Fruit fly (Drosophila melanogaster) whole organism, embryonic: ENCODE measurements around the gene wfs1.
A peak's percentile ranks its signal among the peaks of the same experiment; 100 is the strongest.

Experiments
- ATbp ChIP-seq: fragments of 200-800 bp; sonication (Bioruptor generic); optimal IDR thresholded peaks from 2 replicates; lab custom pipeline; 2017; ENCODE audit warnings: missing biosample characterization, mild to moderate bottlenecking, missing genetic modification characterization, missing genetic modification reagents
- Atf6 ChIP-seq: fragments of 200-800 bp; sonication (Bioruptor generic); IDR thresholded peaks from 2 replicates; pipeline ENCODE4 v1.3.6; 2022; ENCODE audit warnings: missing biosample characterization, missing genetic modification characterization
- Awh ChIP-seq: fragments of 200-800 bp; sonication (Bioruptor generic); IDR thresholded peaks from 2 replicates; pipeline ENCODE4, ENCODE4 v1.3.6; 2022; ENCODE audit warnings: missing biosample characterization, missing genetic modification characterization
- B-H2 ChIP-seq: fragments of 200-800 bp; sonication (Bioruptor generic); optimal IDR thresholded peaks from 2 replicates; lab custom pipeline; 2018; ENCODE audit warnings: missing biosample characterization, mild to moderate bottlenecking, missing genetic modification characterization
- BEAF-32 ChIP-seq: fragments of 200-800 bp; sonication (Bioruptor generic); optimal IDR thresholded peaks from 3 replicates; lab custom pipeline; 2017; ENCODE audit warnings: missing biosample characterization, missing genetic modification characterization, mild to moderate bottlenecking, moderate library complexity, missing genetic modification reagents
- CG12071 ChIP-seq: fragments of 200-800 bp; sonication (Bioruptor generic); optimal IDR thresholded peaks from 3 replicates; lab custom pipeline; 2018; ENCODE audit warnings: missing biosample characterization, mild to moderate bottlenecking, missing genetic modification characterization
- CG14050 ChIP-seq: fragments of 200-800 bp; sonication (Bioruptor generic); IDR thresholded peaks from 3 replicates; pipeline ENCODE4 v1.3.6; 2022; ENCODE audit warnings: missing biosample characterization, missing genetic modification characterization
- CG1529 ChIP-seq: fragments of 200-800 bp; sonication (Bioruptor generic); optimal IDR thresholded peaks from 3 replicates; lab custom pipeline; 2018; ENCODE audit warnings: missing biosample characterization, missing genetic modification characterization
- CG16779 ChIP-seq: fragments of 200-800 bp; sonication (Bioruptor generic); IDR thresholded peaks from 2 replicates; pipeline ENCODE4 v1.3.6; 2022; ENCODE audit warnings: missing biosample characterization, missing genetic modification characterization
- CG16813 ChIP-seq: fragments of 200-800 bp; sonication (Bioruptor generic); IDR thresholded peaks from 3 replicates; pipeline ENCODE4 v1.3.6; 2022; ENCODE audit warnings: missing biosample characterization, missing genetic modification characterization; ENCODE audit not compliant: partially characterized antibody
- CG17385 ChIP-seq: fragments of 200-800 bp; sonication (Bioruptor generic); optimal IDR thresholded peaks from 3 replicates; lab custom pipeline; 2018; ENCODE audit warnings: missing biosample characterization, mild to moderate bottlenecking, missing genetic modification characterization
- CG18599 ChIP-seq: fragments of 200-800 bp; sonication (Bioruptor generic); optimal IDR thresholded peaks from 3 replicates; lab custom pipeline; 2017; ENCODE audit warnings: missing biosample characterization, missing genetic modification characterization, mild to moderate bottlenecking, moderate library complexity, missing genetic modification reagents
- CG2889 ChIP-seq: fragments of 200-800 bp; sonication (Bioruptor generic); IDR thresholded peaks from 3 replicates; pipeline ENCODE4 v1.3.6; 2022; ENCODE audit warnings: missing biosample characterization, missing genetic modification characterization
- CG32767 ChIP-seq: fragments of 200-800 bp; sonication (Bioruptor generic); IDR thresholded peaks from 2 replicates; pipeline ENCODE4 v1.3.6; 2022; ENCODE audit warnings: missing biosample characterization, missing genetic modification characterization
- CG3407 ChIP-seq: fragments of 200-800 bp; sonication (Bioruptor generic); optimal IDR thresholded peaks from 2 replicates; lab custom pipeline; 2018; ENCODE audit warnings: missing biosample characterization, mild to moderate bottlenecking, missing genetic modification characterization
- CG4820 ChIP-seq: fragments of 200-800 bp; sonication (Bioruptor generic); optimal IDR thresholded peaks from 3 replicates; lab custom pipeline; 2016; ENCODE audit warnings: missing biosample characterization, missing genetic modification characterization
- CG6272 ChIP-seq: fragments of 200-800 bp; sonication (Bioruptor generic); IDR thresholded peaks from 2 replicates; pipeline ENCODE4 v1.3.6; 2022; ENCODE audit warnings: missing biosample characterization, missing genetic modification characterization
- CG8388 ChIP-seq: fragments of 200-800 bp; sonication (Bioruptor generic); optimal IDR thresholded peaks from 2 replicates; lab custom pipeline; 2019; ENCODE audit warnings: missing biosample characterization, mild to moderate bottlenecking, missing genetic modification characterization, moderate library complexity
- CHES-1-like ChIP-seq: fragments of 200-800 bp; sonication (Bioruptor generic); optimal IDR thresholded peaks from 2 replicates; lab custom pipeline; 2016; ENCODE audit warnings: missing biosample characterization, missing genetic modification characterization
- Camta ChIP-seq: fragments of 200-800 bp; sonication (Bioruptor generic); optimal IDR thresholded peaks from 2 replicates; lab custom pipeline; 2016; ENCODE audit warnings: missing biosample characterization, missing genetic modification characterization
- D ChIP-seq, 2 experiments: fragments of 200-800 bp in 1 of 2; fragments of >200 bp in 1 of 2; sonication (Bioruptor generic) in 1 of 2; optimal IDR thresholded peaks; 2 replicates in 1 of 2; 3 replicates in 1 of 2; lab custom pipeline; 2017; ENCODE audit warnings: mild to moderate bottlenecking in 1 of 2, missing biosample characterization in 1 of 2, missing genetic modification characterization in 1 of 2, missing genetic modification reagents in 1 of 2
- D19A ChIP-seq: fragments of 200-800 bp; optimal IDR thresholded peaks from 3 replicates; lab custom pipeline; 2019; ENCODE audit warnings: missing biosample characterization, mild to moderate bottlenecking, missing genetic modification characterization, moderate library complexity
- Dbx ChIP-seq: fragments of 200-800 bp; sonication (Bioruptor generic); IDR thresholded peaks from 3 replicates; pipeline ENCODE4 v1.3.6; 2022; ENCODE audit warnings: missing biosample characterization, missing genetic modification characterization
- Dek ChIP-seq: fragments of 200-800 bp; sonication (Bioruptor generic); optimal IDR thresholded peaks from 3 replicates; lab custom pipeline; 2019; ENCODE audit warnings: missing biosample characterization, mild to moderate bottlenecking, missing genetic modification characterization, moderate library complexity
- Gug ChIP-seq: fragments of 200-800 bp; sonication (Bioruptor generic); IDR thresholded peaks from 4 replicates; pipeline ENCODE4 v1.3.6; 2022; ENCODE audit warnings: missing biosample characterization, missing genetic modification characterization
- H2.0 ChIP-seq: fragments of 200-800 bp; sonication (Bioruptor generic); IDR thresholded peaks from 2 replicates; pipeline ENCODE4 v1.3.6; 2022; ENCODE audit warnings: missing biosample characterization, missing genetic modification characterization
- Max ChIP-seq: fragments of 200-800 bp; sonication (Bioruptor generic); optimal IDR thresholded peaks from 2 replicates; lab custom pipeline; 2016; ENCODE audit warnings: missing biosample characterization, mild to moderate bottlenecking, missing genetic modification characterization
- NfI ChIP-seq: fragments of 200-800 bp; sonication (Bioruptor generic); optimal IDR thresholded peaks from 3 replicates; lab custom pipeline; 2018; ENCODE audit warnings: missing biosample characterization, mild to moderate bottlenecking, missing genetic modification characterization, moderate library complexity
- Pdp1 ChIP-seq, 2 experiments: fragments of 200-800 bp; sonication (Bioruptor generic); optimal IDR thresholded peaks; 3 replicates each; lab custom pipeline; 2016; ENCODE audit warnings: missing biosample characterization in 2 of 2, missing genetic modification characterization in 2 of 2, mild to moderate bottlenecking in 1 of 2, moderate library complexity in 1 of 2
- Side ChIP-seq: fragments of 200-800 bp; sonication (Bioruptor generic); optimal IDR thresholded peaks from 2 replicates; lab custom pipeline; 2016; ENCODE audit warnings: missing biosample characterization, missing genetic modification characterization
- Taf1 ChIP-seq: fragments of 200-800 bp; sonication (Bioruptor generic); IDR thresholded peaks from 2 replicates; pipeline ENCODE4 v1.3.6; 2022; ENCODE audit warnings: missing biosample characterization, missing genetic modification characterization
- Tbp ChIP-seq: fragments of >200 bp; optimal IDR thresholded peaks from 2 replicates; lab custom pipeline; 2018; ENCODE audit warnings: missing biosample characterization, missing genetic modification characterization
- Trl ChIP-seq, 3 experiments: fragments of >200 bp in 2 of 3; fragments of 200-800 bp in 1 of 3; sonication (Bioruptor generic) in 1 of 3; optimal IDR thresholded peaks; 2 replicates in 1 of 3; 3 replicates in 2 of 3; lab custom pipeline; 2016 to 2017; ENCODE audit warnings: missing biosample characterization in 1 of 3, missing genetic modification characterization in 1 of 3
- Usf ChIP-seq: fragments of 200-800 bp; sonication (Bioruptor generic); optimal IDR thresholded peaks from 2 replicates; lab custom pipeline; 2017; ENCODE audit warnings: missing genotype, missing biosample characterization, missing genetic modification characterization
- Xrp1 ChIP-seq: fragments of 200-800 bp; sonication (Bioruptor generic); IDR thresholded peaks from 2 replicates; pipeline ENCODE4 v1.3.6; 2022; ENCODE audit warnings: missing biosample characterization, missing genetic modification characterization
- ac ChIP-seq: fragments of 200-800 bp; sonication (Bioruptor generic); optimal IDR thresholded peaks from 3 replicates; lab custom pipeline; 2017; ENCODE audit warnings: missing biosample characterization, mild to moderate bottlenecking, missing genetic modification characterization
- bcd ChIP-seq: fragments of 200-800 bp; sonication (Bioruptor generic); optimal IDR thresholded peaks from 2 replicates; lab custom pipeline; 2017; ENCODE audit warnings: missing biosample characterization, mild to moderate bottlenecking, missing genetic modification characterization
- cg ChIP-seq: fragments of 200-800 bp; sonication (Bioruptor generic); optimal IDR thresholded peaks from 3 replicates; lab custom pipeline; 2019; ENCODE audit warnings: missing biosample characterization, mild to moderate bottlenecking, missing genetic modification characterization, moderate library complexity
- cwo ChIP-seq: fragments of 200-800 bp; sonication (Bioruptor generic); optimal IDR thresholded peaks from 3 replicates; lab custom pipeline; 2017; ENCODE audit warnings: missing biosample characterization, missing genetic modification characterization, mild to moderate bottlenecking, moderate library complexity, missing genetic modification reagents
- hth ChIP-seq: fragments of >200 bp; optimal IDR thresholded peaks from 2 replicates; lab custom pipeline; 2017; ENCODE audit warnings: inconsistent platforms
- lbe ChIP-seq: fragments of 200-800 bp; sonication (Bioruptor generic); optimal IDR thresholded peaks from 2 replicates; lab custom pipeline; 2016; ENCODE audit warnings: missing biosample characterization, mild to moderate bottlenecking, missing genetic modification characterization
- nerfin-1 ChIP-seq: fragments of 200-800 bp; sonication (Bioruptor generic); optimal IDR thresholded peaks from 3 replicates; lab custom pipeline; 2019; ENCODE audit warnings: missing biosample characterization, mild to moderate bottlenecking, missing genetic modification characterization, moderate library complexity
- pros ChIP-seq: fragments of 200-800 bp; sonication (Bioruptor generic); optimal IDR thresholded peaks from 3 replicates; lab custom pipeline; 2019; ENCODE audit warnings: missing biosample characterization, mild to moderate bottlenecking, missing genetic modification characterization, moderate library complexity
- sc ChIP-seq, 3 experiments: fragments of >200 bp in 2 of 3; fragments of 200-800 bp in 1 of 3; sonication (Bioruptor generic) in 1 of 3; optimal IDR thresholded peaks; 2 replicates in 2 of 3; 3 replicates in 1 of 3; lab custom pipeline; 2017; ENCODE audit warnings: mild to moderate bottlenecking in 1 of 3, missing biosample characterization in 1 of 3, missing genetic modification characterization in 1 of 3, missing genetic modification reagents in 1 of 3
- sens-2 ChIP-seq: fragments of 200-800 bp; sonication (Bioruptor generic); IDR thresholded peaks from 2 replicates; pipeline ENCODE4 v1.3.6; 2022; ENCODE audit warnings: missing biosample characterization, missing genetic modification characterization
- tup ChIP-seq: fragments of 200-800 bp; sonication (Bioruptor generic); optimal IDR thresholded peaks from 2 replicates; lab custom pipeline; 2016; ENCODE audit warnings: missing biosample characterization, mild to moderate bottlenecking, missing genetic modification characterization, moderate library complexity
- z ChIP-seq: fragments of 200-800 bp; sonication (Bioruptor generic); IDR thresholded peaks from 3 replicates; pipeline ENCODE4 v1.3.6; 2022; ENCODE audit warnings: missing biosample characterization, missing genetic modification characterization
- zf30C ChIP-seq: fragments of 200-800 bp; sonication (Bioruptor generic); optimal IDR thresholded peaks from 3 replicates; lab custom pipeline; 2018; ENCODE audit warnings: missing biosample characterization, mild to moderate bottlenecking, missing genetic modification characterization

wfs1 gene

DNA sequence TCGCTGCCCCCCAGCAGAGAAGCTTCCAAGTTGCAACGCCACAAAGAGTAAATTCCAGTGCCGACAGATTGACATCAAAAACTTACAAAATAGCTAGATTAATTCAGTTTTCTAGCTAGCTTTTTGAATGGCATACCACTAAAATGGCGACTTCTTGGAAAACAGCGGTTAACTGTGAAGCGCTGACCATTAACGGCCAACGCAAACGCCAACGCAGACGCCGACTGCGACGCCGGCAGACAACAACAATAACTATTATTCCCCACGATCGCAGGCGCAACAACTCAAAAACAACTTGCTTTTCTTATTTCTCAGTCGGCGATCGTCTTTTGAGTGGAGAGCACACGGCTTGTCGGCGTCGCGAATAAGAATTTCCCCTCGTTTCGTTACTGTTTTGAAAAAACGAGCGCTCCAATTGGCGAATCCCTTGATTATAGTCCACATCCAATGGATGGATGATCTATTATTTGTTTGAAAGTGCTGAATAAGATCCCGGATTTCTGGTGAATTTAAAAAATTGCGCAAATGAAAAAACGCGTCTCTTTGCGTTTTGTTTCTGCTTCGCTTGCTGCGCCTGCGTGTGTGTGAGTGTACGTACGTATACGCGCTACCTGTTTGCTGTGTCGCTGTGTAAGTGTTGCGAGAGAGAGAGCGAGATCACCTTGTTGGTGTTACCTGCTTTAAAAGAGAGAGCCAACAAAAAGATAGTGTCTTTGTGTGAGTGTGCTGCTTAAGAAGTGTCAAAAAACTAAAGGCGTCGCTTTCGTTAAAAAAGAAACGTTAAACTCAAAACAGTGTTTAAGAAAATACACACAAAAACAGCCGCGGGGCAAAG lies 23.5 kb downstream of the wfs1 start (continued):
- no peak for TF ChIP-seq sc (optimal IDR thresholded peaks at IDR 0.05; lab: Kevin White, UChicago)
- no peak for TF ChIP-seq sc (GFP tag; optimal IDR thresholded peaks at IDR 0.05; lab: Kevin White, UChicago)
- no peak for TF ChIP-seq cwo (GFP tag; lab: Kevin White, UChicago)
- TF ChIP-seq Pdp1 (GFP tag; optimal IDR thresholded peaks at IDR 0.05; lab: Kevin White, UChicago) = peak in 1 of 2 experiments; percentile 1
- TF ChIP-seq Side (GFP tag; lab: Kevin White, UChicago) = no peak
- TF ChIP-seq CG1529 (GFP tag; lab: Kevin White, UChicago) = no peak
- no peak for TF ChIP-seq CG8388 (GFP tag; lab: Kevin White, UChicago)
- TF ChIP-seq CG32767 (GFP tag; lab: Robert Waterston, UW) = no peak
- no peak for TF ChIP-seq CG16779 (GFP tag; lab: Robert Waterston, UW)
- TF ChIP-seq z (GFP tag; lab: Robert Waterston, UW) = no peak
- TF ChIP-seq sens-2 (GFP tag; lab: Robert Waterston, UW) = no peak
- no peak for TF ChIP-seq CHES-1-like
- TF ChIP-seq Camta (GFP tag; lab: Kevin White, UChicago) = no peak
- no peak for TF ChIP-seq CG17385
- no peak for TF ChIP-seq H2.0
- no peak for TF ChIP-seq Gug
- TF ChIP-seq CG2889 (GFP tag; lab: Robert Waterston, UW) = no peak
- TF ChIP-seq CG12071 (GFP tag; lab: Kevin White, UChicago) = no peak
- no peak for TF ChIP-seq Dek (tag; lab: Kevin White, UChicago)
- no peak for TF ChIP-seq NfI (GFP tag; lab: Kevin White, UChicago)
- TF ChIP-seq CG14050 (GFP tag; lab: Robert Waterston, UW) = no peak
- TF ChIP-seq CG3407 (GFP tag; lab: Kevin White, UChicago) = no peak
- no peak for TF ChIP-seq CG6272
- no peak for TF ChIP-seq Max (GFP tag; lab: Kevin White, UChicago)
- no peak for TF ChIP-seq Usf (GFP tag; lab: Kevin White, UChicago)
- TF ChIP-seq Atf6 (GFP tag; lab: Robert Waterston, UW) = no peak
- no peak for TF ChIP-seq BEAF-32 (GFP tag; lab: Kevin White, UChicago)
- no peak for TF ChIP-seq CG16813 (GFP tag; lab: Robert Waterston, UW)
- 0 out of 2 replicates have a peak, but pooled peaks have one; percentile 19 for TF ChIP-seq Xrp1 (GFP tag; lab: Robert Waterston, UW)
- peak; percentile 91 for TF ChIP-seq cg (GFP tag; lab: Kevin White, UChicago)
- TF ChIP-seq hth (lab: Kevin White, UChicago) = no peak
- peak; percentile 66 for TF ChIP-seq pros (GFP tag; lab: Kevin White, UChicago)
- peak; percentile 77 to 78 for TF ChIP-seq Trl (optimal IDR thresholded peaks at IDR 0.05; lab: Kevin White, UChicago)
- TF ChIP-seq Trl (GFP tag; optimal IDR thresholded peaks at IDR 0.05; lab: Kevin White, UChicago) = no peak
- no peak for TF ChIP-seq ATbp (GFP tag; lab: Kevin White, UChicago)
- TF ChIP-seq Awh = 0 out of 2 replicates have a peak, but pooled peaks have one; percentile 22
- no peak for TF ChIP-seq ac (GFP tag; lab: Kevin White, UChicago)
- no peak for TF ChIP-seq B-H2 (GFP tag; lab: Kevin White, UChicago)
- TF ChIP-seq D19A (tag; lab: Kevin White, UChicago) = no peak
- TF ChIP-seq lbe (GFP tag; lab: Kevin White, UChicago) = no peak
- no peak for TF ChIP-seq CG4820
- no peak for TF ChIP-seq Taf1 (GFP tag; lab: Robert Waterston, UW)
- no peak for TF ChIP-seq nerfin-1 (tag; lab: Kevin White, UChicago)
- TF ChIP-seq Tbp (GFP tag; lab: Kevin White, UChicago) = no peak
- TF ChIP-seq CG18599 (GFP tag; lab: Kevin White, UChicago) = no peak
- TF ChIP-seq bcd (GFP tag; lab: Kevin White, UChicago) = no peak
- TF ChIP-seq Dbx (GFP tag; lab: Robert Waterston, UW) = no peak
- no peak for TF ChIP-seq tup (GFP tag; lab: Kevin White, UChicago)
- no peak for TF ChIP-seq D (optimal IDR thresholded peaks at IDR 0.05; lab: Kevin White, UChicago)
- no peak for TF ChIP-seq D (GFP tag; optimal IDR thresholded peaks at IDR 0.05; lab: Kevin White, UChicago)
- no peak for TF ChIP-seq zf30C (GFP tag; lab: Kevin White, UChicago)
